Fruit fly (Drosophila melanogaster): ENCODE results near the gene CG32152.

- TF ChIP-seq CG8478 (optimal IDR thresholded peaks at IDR 0.05) (no peak), usp (GFP tag; optimal IDR thresholded peaks at IDR 0.05) (no peak)
Observed at dm6 chr3L:16156788-16157208, 13.0 kb upstream of the CG32152 start.
